Worm (Caenorhabditis elegans) whole organism, midembryonic: ENCODE results near the gene C26B9.6.

Source experiments
- T22C8.4 ChIP-seq: fragments of 200-800 bp; sonication (Bioruptor generic); IDR thresholded peaks from 2 replicates; pipeline ENCODE4 v1.3.6; 2022; ENCODE audit warnings: missing genetic modification characterization, missing compliant biosample characterization
- cog-1 ChIP-seq: sonication (generic microtip); optimal IDR thresholded peaks from 2 replicates; lab custom pipeline; 2016; ENCODE audit warnings: missing genetic modification characterization, missing compliant biosample characterization
- flt-1 ChIP-seq: fragments of 200-800 bp; sonication (Bioruptor generic); IDR thresholded peaks from 2 replicates; pipeline ENCODE4 v1.3.6; 2022; ENCODE audit warnings: missing genetic modification characterization, missing compliant biosample characterization
- klf-2 ChIP-seq: fragments of 200-800 bp; sonication (Bioruptor generic); conservative IDR thresholded peaks from 2 replicates; pipeline ENCODE4 v1.3.6; 2022; ENCODE audit warnings: missing genetic modification reagents, missing genetic modification characterization, missing compliant biosample characterization
- med-1 ChIP-seq: sonication (generic microtip); optimal IDR thresholded peaks from 2 replicates; lab custom pipeline; 2017; ENCODE audit warnings: missing genetic modification characterization, mild to moderate bottlenecking, missing compliant biosample characterization, antibody characterized with exemption, missing genetic modification reagents; ENCODE audit not compliant: insufficient read depth
- ref-1 ChIP-seq: fragments of 200-800 bp; sonication (Bioruptor generic); conservative IDR thresholded peaks from 2 replicates; pipeline ENCODE4 v1.3.6; 2022; ENCODE audit warnings: missing genetic modification reagents, missing genetic modification characterization, missing compliant biosample characterization
- tab-1 ChIP-seq: fragments of 200-800 bp; sonication (Bioruptor generic); IDR thresholded peaks from 2 replicates; pipeline ENCODE4 v1.3.6; 2022; ENCODE audit warnings: missing genetic modification characterization, missing compliant biosample characterization
- ztf-23 ChIP-seq: fragments of 200-800 bp; sonication (Bioruptor generic); IDR thresholded peaks from 2 replicates; pipeline ENCODE4 v1.3.6; 2022; ENCODE audit warnings: missing genetic modification reagents, missing genetic modification characterization, missing compliant biosample characterization

DNA sequence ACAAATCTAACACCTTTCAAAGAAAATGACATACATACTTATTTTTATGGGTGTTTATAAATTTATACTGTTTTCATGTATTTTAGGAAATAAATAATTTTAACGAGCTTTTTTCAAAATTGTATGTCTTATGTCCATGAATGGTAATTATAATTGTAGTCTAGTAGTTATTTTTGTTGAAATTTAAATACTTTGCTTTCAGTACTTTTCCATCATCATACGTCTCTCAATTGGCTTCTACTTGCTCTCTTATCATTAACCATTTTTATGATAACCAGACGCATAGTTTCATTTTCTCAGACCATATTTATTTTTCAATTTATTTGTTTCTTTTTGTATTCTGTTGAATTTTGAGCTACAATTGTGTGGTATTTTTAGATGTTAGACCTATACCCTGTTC lies 30.2 kb upstream of the C26B9.6 start, which contains the start of gene F35C8.5:
- TF ChIP-seq klf-2 (GFP tag; lab: Robert Waterston, UW) (no peak), flt-1 (GFP tag; lab: Robert Waterston, UW) (no peak), med-1 (GFP tag; lab: Kevin White, UChicago) (no peak), T22C8.4 (GFP tag; lab: Robert Waterston, UW) (no peak), ztf-23 (no peak), tab-1 (GFP tag; lab: Robert Waterston, UW) (no peak), ref-1 (GFP tag; lab: Robert Waterston, UW) (no peak), cog-1 (tag; lab: Kevin White, UChicago) (no peak)
